Fruit fly (Drosophila melanogaster) whole organism, embryonic: ENCODE data around the gene GAPsec.
A peak's percentile ranks its signal among the peaks of the same experiment; 100 is the strongest.

Experiments
- Bgb ChIP-seq: fragments of 200-800 bp; sonication (Bioruptor generic); IDR thresholded peaks from 2 replicates; pipeline ENCODE4 v1.3.6; 2022; ENCODE audit warnings: missing biosample characterization, missing genetic modification characterization; ENCODE audit not compliant: partially characterized antibody
- CG10274 ChIP-seq: fragments of 200-800 bp; sonication (Bioruptor generic); optimal IDR thresholded peaks from 3 replicates; lab custom pipeline; 2017; ENCODE audit warnings: missing biosample characterization, mild to moderate bottlenecking, missing genetic modification characterization
- CG10565 ChIP-seq: fragments of 200-800 bp; sonication (Bioruptor generic); optimal IDR thresholded peaks from 3 replicates; lab custom pipeline; 2016; ENCODE audit warnings: missing biosample characterization, mild to moderate bottlenecking, missing genetic modification characterization
- CG12219 ChIP-seq: fragments of 200-800 bp; sonication (Bioruptor generic); optimal IDR thresholded peaks from 3 replicates; lab custom pipeline; 2018; ENCODE audit warnings: missing biosample characterization, mild to moderate bottlenecking, missing genetic modification characterization
- CG12299 ChIP-seq: fragments of 200-800 bp; sonication (Bioruptor generic); optimal IDR thresholded peaks from 2 replicates; lab custom pipeline; 2018; ENCODE audit warnings: missing biosample characterization, mild to moderate bottlenecking, missing genetic modification characterization
- CG12942 ChIP-seq: fragments of 200-800 bp; sonication (Bioruptor generic); optimal IDR thresholded peaks from 3 replicates; lab custom pipeline; 2016; ENCODE audit warnings: missing biosample characterization, missing genetic modification characterization
- CG13424 ChIP-seq: fragments of 200-800 bp; sonication (Bioruptor generic); optimal IDR thresholded peaks from 2 replicates; lab custom pipeline; 2019; ENCODE audit warnings: missing biosample characterization, mild to moderate bottlenecking, missing genetic modification characterization, moderate library complexity
- CG15073 ChIP-seq: fragments of 200-800 bp; sonication (Bioruptor generic); optimal IDR thresholded peaks from 2 replicates; lab custom pipeline; 2016; ENCODE audit warnings: missing biosample characterization, missing genetic modification characterization
- CG17385 ChIP-seq: fragments of 200-800 bp; sonication (Bioruptor generic); optimal IDR thresholded peaks from 3 replicates; lab custom pipeline; 2018; ENCODE audit warnings: missing biosample characterization, mild to moderate bottlenecking, missing genetic modification characterization
- CG17912 ChIP-seq: fragments of 200-800 bp; sonication (Bioruptor generic); optimal IDR thresholded peaks from 2 replicates; lab custom pipeline; 2018; ENCODE audit warnings: missing biosample characterization, mild to moderate bottlenecking, missing genetic modification characterization
- CG1832 ChIP-seq: fragments of 200-800 bp; sonication (Bioruptor generic); optimal IDR thresholded peaks from 2 replicates; lab custom pipeline; 2017; ENCODE audit warnings: missing biosample characterization, mild to moderate bottlenecking, missing genetic modification characterization, inconsistent platforms
- CG2199 ChIP-seq: fragments of 200-800 bp; sonication (Bioruptor generic); IDR thresholded peaks from 3 replicates; pipeline ENCODE4 v1.3.6; 2022; ENCODE audit warnings: missing biosample characterization, missing genetic modification characterization
- CG30431 ChIP-seq: fragments of 200-800 bp; sonication (Bioruptor generic); optimal IDR thresholded peaks from 2 replicates; lab custom pipeline; 2017; ENCODE audit warnings: missing biosample characterization, missing genetic modification characterization
- CG33213 ChIP-seq: fragments of 200-800 bp; sonication (Bioruptor generic); optimal IDR thresholded peaks from 3 replicates; lab custom pipeline; 2016; ENCODE audit warnings: missing biosample characterization, missing genetic modification characterization
- CG3847 ChIP-seq: fragments of 200-800 bp; sonication (Bioruptor generic); IDR thresholded peaks from 2 replicates; pipeline ENCODE4 v1.3.6; 2022; ENCODE audit warnings: missing biosample characterization, missing genetic modification characterization
- CG42726 ChIP-seq: fragments of 200-800 bp; sonication (Bioruptor generic); IDR thresholded peaks from 2 replicates; pipeline ENCODE4 v1.3.6; 2022; ENCODE audit warnings: missing biosample characterization, missing genetic modification characterization; ENCODE audit not compliant: partially characterized antibody
- CG6813 ChIP-seq: fragments of 200-800 bp; sonication (Bioruptor generic); optimal IDR thresholded peaks from 2 replicates; lab custom pipeline; 2017; ENCODE audit warnings: missing biosample characterization, missing genetic modification characterization, mild to moderate bottlenecking, moderate library complexity, missing genetic modification reagents
- CG8765 ChIP-seq: fragments of 200-800 bp; sonication (Bioruptor generic); IDR thresholded peaks from 2 replicates; pipeline ENCODE4 v1.3.6; 2022; ENCODE audit warnings: missing biosample characterization, missing genetic modification characterization
- Chrac-16 ChIP-seq: fragments of 200-800 bp; sonication (Bioruptor generic); optimal IDR thresholded peaks from 3 replicates; lab custom pipeline; 2016; ENCODE audit warnings: missing biosample characterization, missing genetic modification characterization
- Drgx ChIP-seq: fragments of 200-800 bp; sonication (Bioruptor generic); IDR thresholded peaks from 2 replicates; pipeline ENCODE4 v1.3.6; 2022; ENCODE audit warnings: missing biosample characterization, missing genetic modification characterization
- Fer1 ChIP-seq: fragments of 200-800 bp; sonication (Bioruptor generic); optimal IDR thresholded peaks from 2 replicates; lab custom pipeline; 2017; ENCODE audit warnings: missing biosample characterization, mild to moderate bottlenecking, missing genetic modification characterization
- Hmr ChIP-seq: fragments of 200-800 bp; sonication (Bioruptor generic); optimal IDR thresholded peaks from 3 replicates; lab custom pipeline; 2017; ENCODE audit warnings: mild to moderate bottlenecking, missing biosample characterization, missing genetic modification reagents, missing genetic modification characterization
- Meics ChIP-seq: fragments of 200-800 bp; sonication (Bioruptor generic); optimal IDR thresholded peaks from 2 replicates; lab custom pipeline; 2017; ENCODE audit warnings: missing biosample characterization, mild to moderate bottlenecking, missing genetic modification characterization
- Mes4 ChIP-seq: fragments of 200-800 bp; sonication (Bioruptor generic); optimal IDR thresholded peaks from 2 replicates; lab custom pipeline; 2016; ENCODE audit warnings: missing biosample characterization, missing genetic modification characterization
- NC2α ChIP-seq: fragments of 200-800 bp; sonication (Bioruptor generic); optimal IDR thresholded peaks from 2 replicates; lab custom pipeline; 2016; ENCODE audit warnings: missing biosample characterization, missing genetic modification characterization
- Nf-YC ChIP-seq: fragments of 200-800 bp; optimal IDR thresholded peaks from 3 replicates; lab custom pipeline; 2019; ENCODE audit warnings: missing biosample characterization, mild to moderate bottlenecking, missing genetic modification characterization, moderate library complexity
- Sox100B ChIP-seq: fragments of 200-800 bp; sonication (Bioruptor generic); optimal IDR thresholded peaks from 3 replicates; lab custom pipeline; 2018; ENCODE audit warnings: missing biosample characterization, mild to moderate bottlenecking, missing genetic modification characterization
- Sry-β ChIP-seq: fragments of 200-800 bp; sonication (Bioruptor generic); optimal IDR thresholded peaks from 2 replicates; lab custom pipeline; 2018; ENCODE audit warnings: missing biosample characterization, mild to moderate bottlenecking, missing genetic modification characterization, moderate library complexity
- Tbp ChIP-seq: fragments of >200 bp; optimal IDR thresholded peaks from 2 replicates; lab custom pipeline; 2018; ENCODE audit warnings: missing biosample characterization, missing genetic modification characterization
- Usf ChIP-seq: fragments of 200-800 bp; sonication (Bioruptor generic); optimal IDR thresholded peaks from 2 replicates; lab custom pipeline; 2017; ENCODE audit warnings: missing genotype, missing biosample characterization, missing genetic modification characterization
- al ChIP-seq: fragments of 200-800 bp; sonication (Bioruptor generic); IDR thresholded peaks from 2 replicates; pipeline ENCODE4 v1.3.6; 2022; ENCODE audit warnings: missing biosample characterization, missing genetic modification characterization
- ato ChIP-seq: fragments of 200-800 bp; sonication (Bioruptor generic); IDR thresholded peaks from 2 replicates; pipeline ENCODE4 v1.3.6; 2022; ENCODE audit warnings: missing biosample characterization, missing genetic modification characterization; ENCODE audit not compliant: partially characterized antibody
- emc ChIP-seq: fragments of 200-800 bp; sonication (Bioruptor generic); optimal IDR thresholded peaks from 2 replicates; lab custom pipeline; 2016; ENCODE audit warnings: missing biosample characterization, missing genetic modification characterization
- esg ChIP-seq: fragments of 200-800 bp; sonication (Bioruptor generic); conservative IDR thresholded peaks from 2 replicates; pipeline ENCODE4 v1.3.6; 2022; ENCODE audit warnings: missing biosample characterization, missing genetic modification characterization
- gcm2 ChIP-seq: fragments of 200-800 bp; sonication (Bioruptor generic); optimal IDR thresholded peaks from 2 replicates; lab custom pipeline; 2016; ENCODE audit warnings: missing biosample characterization, missing genetic modification characterization
- gsb-n ChIP-seq: fragments of 200-800 bp; sonication (Bioruptor generic); optimal IDR thresholded peaks from 3 replicates; lab custom pipeline; 2018; ENCODE audit warnings: missing biosample characterization, mild to moderate bottlenecking, missing genetic modification characterization
- ham ChIP-seq: fragments of 200-800 bp; sonication (Bioruptor generic); IDR thresholded peaks from 2 replicates; pipeline ENCODE4 v1.3.6; 2022; ENCODE audit warnings: missing biosample characterization, missing genetic modification characterization
- her ChIP-seq: fragments of 200-800 bp; sonication (Bioruptor generic); optimal IDR thresholded peaks from 2 replicates; lab custom pipeline; 2016; ENCODE audit warnings: missing biosample characterization, missing genetic modification characterization
- ind ChIP-seq: fragments of 200-800 bp; sonication (Bioruptor generic); optimal IDR thresholded peaks from 3 replicates; lab custom pipeline; 2016; ENCODE audit warnings: missing biosample characterization, missing genetic modification characterization
- mam ChIP-seq: fragments of 200-800 bp; sonication (Bioruptor generic); optimal IDR thresholded peaks from 3 replicates; lab custom pipeline; 2016; ENCODE audit warnings: missing biosample characterization, missing genetic modification characterization
- salm ChIP-seq: fragments of 200-800 bp; sonication (Bioruptor generic); optimal IDR thresholded peaks from 2 replicates; lab custom pipeline; 2018; ENCODE audit warnings: missing biosample characterization, mild to moderate bottlenecking, missing genetic modification characterization
- sc ChIP-seq, 3 experiments: fragments of >200 bp in 2 of 3; fragments of 200-800 bp in 1 of 3; sonication (Bioruptor generic) in 1 of 3; optimal IDR thresholded peaks; 2 replicates in 2 of 3; 3 replicates in 1 of 3; lab custom pipeline; 2017; ENCODE audit warnings: mild to moderate bottlenecking in 1 of 3, missing biosample characterization in 1 of 3, missing genetic modification characterization in 1 of 3, missing genetic modification reagents in 1 of 3
- sd ChIP-seq: fragments of 200-800 bp; sonication (Bioruptor generic); optimal IDR thresholded peaks from 3 replicates; lab custom pipeline; 2018; ENCODE audit warnings: missing biosample characterization, mild to moderate bottlenecking, missing genetic modification characterization, moderate library complexity
- seq ChIP-seq: fragments of 200-800 bp; sonication (Bioruptor generic); IDR thresholded peaks from 2 replicates; pipeline ENCODE4 v1.3.6; 2022; ENCODE audit warnings: missing biosample characterization, missing genetic modification characterization
- sisA ChIP-seq: fragments of 200-800 bp; sonication (Bioruptor generic); IDR thresholded peaks from 2 replicates; pipeline ENCODE4 v1.3.6; 2022; ENCODE audit warnings: missing biosample characterization, missing genetic modification characterization
- sob ChIP-seq: fragments of 200-800 bp; sonication (Bioruptor generic); IDR thresholded peaks from 2 replicates; pipeline ENCODE4 v1.3.6; 2022; ENCODE audit warnings: missing biosample characterization, missing genetic modification characterization
- toy ChIP-seq: fragments of 200-800 bp; sonication (Bioruptor generic); IDR thresholded peaks from 2 replicates; pipeline ENCODE4 v1.3.6; 2022; ENCODE audit warnings: missing biosample characterization, missing genetic modification characterization
- usp ChIP-seq: fragments of >200 bp; optimal IDR thresholded peaks from 2 replicates; lab custom pipeline; 2017; ENCODE audit warnings: missing biosample characterization, missing genetic modification characterization
- z ChIP-seq: fragments of 200-800 bp; sonication (Bioruptor generic); IDR thresholded peaks from 3 replicates; pipeline ENCODE4 v1.3.6; 2022; ENCODE audit warnings: missing biosample characterization, missing genetic modification characterization

GAPsec gene

DNA sequence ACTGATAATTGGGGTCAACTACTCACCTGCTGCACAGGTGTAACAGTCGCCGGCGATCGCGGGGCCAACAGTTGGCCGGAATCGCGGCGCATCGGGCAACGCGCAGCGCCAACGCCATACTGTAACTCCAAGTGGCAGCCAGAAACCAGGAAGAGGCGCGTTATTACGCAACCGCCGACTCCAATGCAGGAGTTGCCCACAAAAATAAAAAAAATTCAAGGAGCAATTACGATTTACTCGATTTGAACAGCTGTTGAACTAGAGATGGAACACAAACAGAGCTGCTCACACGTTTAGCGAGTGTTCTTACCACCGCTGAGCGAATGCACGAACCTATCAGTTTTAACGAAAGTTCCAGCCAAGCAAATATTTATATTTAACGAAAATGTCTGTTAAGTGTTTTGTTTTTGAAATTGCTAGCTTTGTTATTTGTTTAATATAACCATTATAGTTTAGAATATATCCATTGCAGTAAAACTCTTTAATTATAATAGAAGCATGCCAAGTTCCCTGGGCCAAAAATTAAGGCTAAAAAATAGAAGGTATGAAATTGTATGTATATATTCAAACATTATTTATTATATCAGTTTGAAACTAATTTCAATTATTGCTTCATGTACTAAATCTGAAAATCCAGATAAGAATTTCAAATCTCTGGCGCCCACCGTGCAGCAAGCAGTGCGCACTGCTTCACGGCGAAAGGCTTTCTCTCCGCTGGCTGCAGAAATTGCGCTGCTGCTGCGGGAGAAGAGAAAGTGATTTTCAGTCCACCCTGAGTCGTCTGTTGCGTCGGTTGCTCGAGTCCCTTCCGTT lies 19.6 kb downstream of the GAPsec start, which contains the start of the genes CG5989 and CG6282 (continued):
- TF ChIP-seq Fer1 (GFP tag; lab: Kevin White, UChicago) (no peak), gsb-n (tag; lab: Kevin White, UChicago) (peak; percentile 29), NC2α (GFP tag; lab: Kevin White, UChicago) (no peak), CG12219 (GFP tag; lab: Kevin White, UChicago) (peak; percentile 45), CG17912 (GFP tag; lab: Kevin White, UChicago) (no peak), CG2199 (GFP tag; lab: Robert Waterston, UW) (no peak), Nf-YC (tag; lab: Kevin White, UChicago) (peak; percentile 27), Sry-β (GFP tag; lab: Kevin White, UChicago) (no peak), Usf (GFP tag; lab: Kevin White, UChicago) (no peak), CG15073 (GFP tag; lab: Kevin White, UChicago) (no peak), CG8765 (GFP tag; lab: Robert Waterston, UW) (no peak), Sox100B (no peak), toy (no peak), emc (no peak), CG17385 (peak; percentile 39), seq (GFP tag; lab: Robert Waterston, UW) (peak; percentile 33; the same call in 1 of the 2 replicates), ind (GFP tag; lab: Kevin White, UChicago) (no peak), CG12299 (peak; percentile 32), mam (no peak), CG6813 (GFP tag; lab: Kevin White, UChicago) (no peak), sob (GFP tag; lab: Robert Waterston, UW) (peak; percentile 23; the same call in 1 of the 2 replicates), Meics (GFP tag; lab: Kevin White, UChicago) (no peak), ham (GFP tag; lab: Robert Waterston, UW) (no peak), CG3847 (0 out of 2 replicates have a peak, but pooled peaks have one; percentile 26), ato (GFP tag; lab: Robert Waterston, UW) (0 out of 2 replicates have a peak, but pooled peaks have one; percentile 32), sd (peak; percentile 82), Hmr (GFP tag; lab: Kevin White, UChicago) (peak; percentile 57), CG12942 (no peak), CG30431 (GFP tag; lab: Kevin White, UChicago) (peak; percentile 36), CG42726 (GFP tag; lab: Robert Waterston, UW) (peak; percentile 67), al (GFP tag; lab: Robert Waterston, UW) (no peak), usp (no peak), Tbp (GFP tag; lab: Kevin White, UChicago) (no peak), z (GFP tag; lab: Robert Waterston, UW) (no peak), CG10565 (no peak), gcm2 (GFP tag; lab: Kevin White, UChicago) (no peak), CG33213 (GFP tag; lab: Kevin White, UChicago) (peak; percentile 21), Drgx (no peak; the same call in 1 of the 2 replicates), sc (optimal IDR thresholded peaks at IDR 0.05; lab: Kevin White, UChicago) (no peak), sc (GFP tag; optimal IDR thresholded peaks at IDR 0.05; lab: Kevin White, UChicago) (no peak), sisA (GFP tag; lab: Robert Waterston, UW) (peak; percentile 52), her (GFP tag; lab: Kevin White, UChicago) (no peak), Chrac-16 (GFP tag; lab: Kevin White, UChicago) (no peak), CG13424 (tag; lab: Kevin White, UChicago) (peak; percentile 39), CG1832 (GFP tag; lab: Kevin White, UChicago) (no peak), Bgb (GFP tag; lab: Robert Waterston, UW) (peak; percentile 60), esg (GFP tag; lab: Robert Waterston, UW) (peak; percentile 36), CG10274 (GFP tag; lab: Kevin White, UChicago) (no peak), salm (tag; lab: Kevin White, UChicago) (no peak), Mes4 (GFP tag; lab: Kevin White, UChicago) (peak; percentile 2)
